Worm (Caenorhabditis elegans): ENCODE data around the gene T25F10.4.

DNA sequence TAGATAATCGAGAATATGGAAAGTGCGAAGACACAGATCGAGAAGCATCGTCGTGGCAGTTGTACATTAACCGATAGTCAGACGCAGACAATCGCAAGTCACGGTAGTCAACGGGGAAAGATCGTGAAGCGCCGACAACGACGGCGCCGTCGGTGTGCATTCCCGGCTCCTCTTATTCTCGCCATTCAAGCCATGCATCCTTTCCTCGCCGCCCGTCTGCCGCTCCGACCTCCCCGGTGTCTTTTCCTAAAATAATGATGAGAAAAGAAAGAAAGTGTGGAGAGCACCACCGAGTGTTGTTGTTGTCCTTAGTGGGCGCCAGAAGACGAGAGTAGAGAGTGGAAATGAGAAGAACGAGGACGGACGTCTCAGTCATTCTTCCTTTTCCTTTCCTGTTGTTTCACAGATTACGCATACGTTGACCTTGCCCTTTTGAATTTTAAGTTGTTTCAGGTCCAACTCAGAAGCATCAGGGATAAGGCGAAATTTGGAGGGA lies 31.5 kb upstream of the T25F10.4 start, which contains the start of gene ZC404.1:
- TF ChIP-seq elt-1 (tag; optimal IDR thresholded peaks at IDR 0.05) = no peak
- TF ChIP-seq blmp-1 (tag; optimal IDR thresholded peaks at IDR 0.05; ENCODE audit: insufficient read depth) = no peak
- no peak for TF ChIP-seq nhr-25 (tag; optimal IDR thresholded peaks at IDR 0.05)
- no peak for TF ChIP-seq gmeb-1 (tag; optimal IDR thresholded peaks at IDR 0.05)
- TF ChIP-seq alr-1 (tag; optimal IDR thresholded peaks at IDR 0.05) = no peak
- TF ChIP-seq lin-13 (GFP tag; optimal IDR thresholded peaks at IDR 0.05) = no peak
- no peak for TF ChIP-seq egl-27 (tag; optimal IDR thresholded peaks at IDR 0.05)
- TF ChIP-seq unc-55 (GFP tag; optimal IDR thresholded peaks at IDR 0.05) = peak; percentile 38
- no peak for TF ChIP-seq zag-1 (tag; optimal IDR thresholded peaks at IDR 0.05)

All from whole organism, L2 larva.